Worm (Caenorhabditis elegans) whole organism, L4/young adult: ENCODE data around the gene emb-30.

Experiments
- W03F9.2 ChIP-seq: fragments of 150-350 bp; optimal IDR thresholded peaks from 2 replicates; lab custom pipeline; 2014; ENCODE audit warnings: missing biosample characterization, missing genetic modification characterization
- dao-5 ChIP-seq: sonication (generic microtip); optimal IDR thresholded peaks from 2 replicates; lab custom pipeline; 2016; ENCODE audit warnings: missing genotype, missing genetic modification characterization, moderate library complexity, missing compliant biosample characterization
- him-1 ChIP-seq: sonication (generic microtip); optimal IDR thresholded peaks from 2 replicates; lab custom pipeline; 2016; ENCODE audit warnings: missing genotype, missing genetic modification reagents, missing genetic modification characterization, missing compliant biosample characterization

- TF ChIP-seq dao-5 (tag; lab: Kevin White, UChicago) (no peak), him-1 (tag; lab: Kevin White, UChicago) (no peak), W03F9.2 (tag; lab: Kevin White, UChicago) (no peak)
Observed at ce11 chrIII:9426301-9426700, 15.0 kb downstream of the emb-30 start, which contains the start of gene T26G10.5.
